Worm (Caenorhabditis elegans) whole organism, L4 larva: Measurements from ENCODE around the gene srw-42.

Source experiments
- ceh-32 ChIP-seq: sonication (generic microtip); optimal IDR thresholded peaks from 2 replicates; lab custom pipeline; 2016; ENCODE audit warnings: mild to moderate bottlenecking, missing genetic modification characterization, missing compliant biosample characterization; ENCODE audit not compliant: poor library complexity
- duxl-1 ChIP-seq: sonication (generic microtip); optimal IDR thresholded peaks from 2 replicates; lab custom pipeline; 2016; ENCODE audit warnings: mild to moderate bottlenecking, missing genetic modification characterization, moderate library complexity, missing compliant biosample characterization; ENCODE audit not compliant: poor library complexity
- egl-27 ChIP-seq: sonication (generic microtip); optimal IDR thresholded peaks from 3 replicates; lab custom pipeline; 2017; ENCODE audit warnings: missing biosample characterization, missing genetic modification reagents, missing genetic modification characterization
- fkh-10 ChIP-seq: fragments of 150-350 bp; optimal IDR thresholded peaks from 2 replicates; lab custom pipeline; 2014; ENCODE audit warnings: missing biosample characterization, missing genetic modification reagents, missing genetic modification characterization
- nhr-11 ChIP-seq: fragments of 150-350 bp; optimal IDR thresholded peaks from 2 replicates; lab custom pipeline; 2014; ENCODE audit warnings: missing biosample characterization, missing genetic modification characterization
- set-16 ChIP-seq: fragments of 200-800 bp; sonication (Bioruptor generic); IDR thresholded peaks from 2 replicates; pipeline ENCODE4 v1.3.6; 2022; ENCODE audit warnings: missing genetic modification reagents, missing genetic modification characterization, missing compliant biosample characterization
- unc-62 ChIP-seq, 3 experiments: fragments of 150-350 bp in 1 of 3; sonication (generic microtip); optimal IDR thresholded peaks in 2 of 3; peaks in 1 of 3; 1 replicate in 1 of 3; 2 replicates in 2 of 3; lab custom pipeline; 2014 to 2017; ENCODE audit warnings: missing biosample characterization in 3 of 3, missing genetic modification characterization in 3 of 3, missing genetic modification reagents in 3 of 3, missing genotype in 1 of 3
- zfp-3 ChIP-seq: fragments of 200-800 bp; sonication (Bioruptor generic); conservative IDR thresholded peaks from 2 replicates; pipeline ENCODE4 v1.3.6; 2022; ENCODE audit warnings: missing genetic modification reagents, missing genetic modification characterization, missing compliant biosample characterization
- ztf-11 ChIP-seq: fragments of 150-350 bp; optimal IDR thresholded peaks from 2 replicates; lab custom pipeline; 2014; ENCODE audit warnings: missing biosample characterization, missing genetic modification characterization

DNA sequence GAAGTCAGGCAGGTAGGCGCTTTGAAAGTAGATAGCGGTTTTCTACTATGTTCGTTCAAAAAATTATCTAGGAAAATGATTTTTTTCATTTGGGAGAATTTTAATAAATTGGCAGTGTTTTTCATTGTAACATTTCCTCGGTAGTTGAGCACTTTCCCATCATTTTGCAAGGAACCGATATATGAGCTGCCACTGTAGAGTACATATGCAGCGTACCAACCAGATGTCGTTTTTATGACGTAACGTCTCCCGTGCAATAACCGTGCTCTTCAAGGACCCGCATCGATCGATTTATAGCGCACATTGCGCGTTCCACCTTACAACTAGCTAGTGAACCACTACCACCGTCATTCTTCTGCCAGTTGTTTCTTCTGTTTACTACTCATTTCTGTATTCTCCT is 48.5 kb upstream of the srw-42 start, which contains the start of gene T25E12.6:
- TF ChIP-seq set-16 (GFP tag; lab: Robert Waterston, UW) (no peak), egl-27 (tag; lab: Kevin White, UChicago) (no peak), ceh-32 (tag; lab: Kevin White, UChicago) (no peak), zfp-3 (GFP tag; lab: Robert Waterston, UW) (no peak), nhr-11 (no peak), unc-62 (GFP tag; optimal IDR thresholded peaks at IDR 0.05 in 1 of 2; lab: Kevin White, UChicago) (no peak), unc-62 (tag; optimal IDR thresholded peaks at IDR 0.05; lab: Kevin White, UChicago) (no peak), fkh-10 (GFP tag; lab: Kevin White, UChicago) (no peak), duxl-1 (tag; lab: Kevin White, UChicago) (no peak), ztf-11 (tag; lab: Kevin White, UChicago) (no peak)
